Worm (Caenorhabditis elegans) whole organism, mixed stage, embryonic: ENCODE data around the gene twk-3.

ENCODE experiments used
- blmp-1 ChIP-seq: fragments of 150-350 bp; optimal IDR thresholded peaks from 2 replicates; lab custom pipeline; 2014; ENCODE audit warnings: missing biosample characterization, missing genetic modification characterization
- ceh-43 ChIP-seq: fragments of 200-800 bp; sonication (Bioruptor generic); optimal IDR thresholded peaks from 2 replicates; lab custom pipeline; 2018; ENCODE audit warnings: mild to moderate bottlenecking, missing genetic modification characterization, moderate library complexity, missing compliant biosample characterization
- cnd-1 ChIP-seq: fragments of 200-800 bp; sonication (Bioruptor generic); optimal IDR thresholded peaks from 2 replicates; lab custom pipeline; 2018; ENCODE audit warnings: mild to moderate bottlenecking, missing genetic modification characterization, missing compliant biosample characterization
- lin-13 ChIP-seq: fragments of 150-350 bp; optimal IDR thresholded peaks from 2 replicates; lab custom pipeline; 2014; ENCODE audit warnings: missing biosample characterization, missing genetic modification characterization
- mep-1 ChIP-seq: fragments of 150-350 bp; optimal IDR thresholded peaks from 2 replicates; lab custom pipeline; 2017; ENCODE audit warnings: missing biosample characterization, missing genetic modification reagents, missing genetic modification characterization, inconsistent platforms
- nhr-12 ChIP-seq: fragments of 150-350 bp; optimal IDR thresholded peaks from 2 replicates; lab custom pipeline; 2014; ENCODE audit warnings: missing biosample characterization, missing genetic modification characterization
- nhr-2 ChIP-seq: fragments of 150-350 bp; optimal IDR thresholded peaks from 2 replicates; lab custom pipeline; 2014; ENCODE audit warnings: missing biosample characterization, missing genetic modification characterization
- pha-4 ChIP-seq: fragments of 150-350 bp; optimal IDR thresholded peaks from 2 replicates; lab custom pipeline; 2018; ENCODE audit warnings: missing biosample characterization, missing genetic modification reagents, missing genetic modification characterization
- snpc-4 ChIP-seq: fragments of 150-350 bp; optimal IDR thresholded peaks from 2 replicates; lab custom pipeline; 2014; ENCODE audit warnings: missing biosample characterization, missing genetic modification characterization
- ztf-11 ChIP-seq: fragments of 150-350 bp; optimal IDR thresholded peaks from 2 replicates; lab custom pipeline; 2014; ENCODE audit warnings: missing biosample characterization, missing genetic modification characterization

- TF ChIP-seq mep-1 (tag; lab: Kevin White, UChicago): peak; percentile 72
- TF ChIP-seq ztf-11 (tag; lab: Kevin White, UChicago): no peak
- TF ChIP-seq snpc-4: no peak
- peak; percentile 22 for TF ChIP-seq pha-4
- no peak for TF ChIP-seq nhr-12 (tag; lab: Kevin White, UChicago)
- no peak for TF ChIP-seq cnd-1 (tag; lab: Kevin White, UChicago)
- no peak for TF ChIP-seq ceh-43
- no peak for TF ChIP-seq nhr-2
- no peak for TF ChIP-seq blmp-1
- no peak for TF ChIP-seq lin-13 (tag; lab: Kevin White, UChicago)
Measured at ce11 chrII:8216433-8216832, 3.9 kb upstream of the twk-3 start, which contains the start of gene M110.3.
